Fruit fly (Drosophila melanogaster) whole organism, embryonic: ENCODE data around the gene CG7906.

Source experiments
- CG10431 ChIP-seq: fragments of 200-800 bp; sonication (Bioruptor generic); optimal IDR thresholded peaks from 3 replicates; lab custom pipeline; 2018; ENCODE audit warnings: missing biosample characterization, mild to moderate bottlenecking, missing genetic modification characterization
- CG12071 ChIP-seq: fragments of 200-800 bp; sonication (Bioruptor generic); optimal IDR thresholded peaks from 3 replicates; lab custom pipeline; 2018; ENCODE audit warnings: missing biosample characterization, mild to moderate bottlenecking, missing genetic modification characterization
- CG12104 ChIP-seq: fragments of 200-800 bp; sonication (Bioruptor generic); optimal IDR thresholded peaks from 3 replicates; lab custom pipeline; 2016; ENCODE audit warnings: missing biosample characterization, missing genetic modification characterization
- CG14441 ChIP-seq: fragments of 200-800 bp; sonication (Bioruptor generic); IDR thresholded peaks from 2 replicates; pipeline ENCODE4 v1.3.6; 2022; ENCODE audit warnings: missing biosample characterization, missing genetic modification characterization
- CG15011 ChIP-seq: fragments of 200-800 bp; sonication (Bioruptor generic); optimal IDR thresholded peaks from 3 replicates; lab custom pipeline; 2018; ENCODE audit warnings: missing biosample characterization, mild to moderate bottlenecking, missing genetic modification characterization
- CG15696 ChIP-seq: fragments of 200-800 bp; sonication (Bioruptor generic); optimal IDR thresholded peaks from 2 replicates; lab custom pipeline; 2019; ENCODE audit warnings: missing biosample characterization, mild to moderate bottlenecking, missing genetic modification characterization, moderate library complexity
- CG17328 ChIP-seq: fragments of 200-800 bp; sonication (Bioruptor generic); IDR thresholded peaks from 2 replicates; pipeline ENCODE4 v1.3.6; 2022; ENCODE audit warnings: missing biosample characterization, missing genetic modification characterization
- CG17802 ChIP-seq: fragments of 200-800 bp; sonication (Bioruptor generic); optimal IDR thresholded peaks from 2 replicates; lab custom pipeline; 2018; ENCODE audit warnings: missing biosample characterization, mild to moderate bottlenecking, missing genetic modification characterization, moderate library complexity
- CG2875 ChIP-seq: fragments of 200-800 bp; sonication (Bioruptor generic); optimal IDR thresholded peaks from 2 replicates; lab custom pipeline; 2017; ENCODE audit warnings: missing biosample characterization, mild to moderate bottlenecking, missing genetic modification characterization, missing genetic modification reagents
- CG30020 ChIP-seq: fragments of 200-800 bp; optimal IDR thresholded peaks from 2 replicates; lab custom pipeline; 2019; ENCODE audit warnings: missing biosample characterization, mild to moderate bottlenecking, missing genetic modification characterization, moderate library complexity
- CG33557 ChIP-seq: fragments of 200-800 bp; sonication (Bioruptor generic); optimal IDR thresholded peaks from 2 replicates; lab custom pipeline; 2019; ENCODE audit warnings: missing biosample characterization, mild to moderate bottlenecking, missing genetic modification characterization, moderate library complexity
- CG4360 ChIP-seq: fragments of 200-800 bp; sonication (Bioruptor generic); IDR thresholded peaks from 2 replicates; pipeline ENCODE4 v1.3.6; 2022; ENCODE audit warnings: missing biosample characterization, missing genetic modification characterization
- CG43689 ChIP-seq: fragments of 200-800 bp; sonication (Bioruptor generic); IDR thresholded peaks from 2 replicates; pipeline ENCODE4 v1.3.6; 2022; ENCODE audit warnings: missing biosample characterization, missing genetic modification characterization
- CG4424 ChIP-seq: fragments of 200-800 bp; sonication (Bioruptor generic); optimal IDR thresholded peaks from 3 replicates; lab custom pipeline; 2016; ENCODE audit warnings: missing biosample characterization, missing genetic modification characterization
- CG8924 ChIP-seq: fragments of 200-800 bp; optimal IDR thresholded peaks from 3 replicates; lab custom pipeline; 2019; ENCODE audit warnings: missing biosample characterization, mild to moderate bottlenecking, missing genetic modification characterization, moderate library complexity
- CTCF ChIP-seq: fragments of 200-800 bp; sonication (Bioruptor generic); optimal IDR thresholded peaks from 2 replicates; lab custom pipeline; 2017; ENCODE audit warnings: missing biosample characterization, mild to moderate bottlenecking, missing genetic modification characterization, moderate library complexity
- Dip3 ChIP-seq: fragments of 200-800 bp; sonication (Bioruptor generic); optimal IDR thresholded peaks from 3 replicates; lab custom pipeline; 2016; ENCODE audit warnings: missing biosample characterization, missing genetic modification characterization
- Dll ChIP-seq: fragments of 200-800 bp; sonication (Bioruptor generic); IDR thresholded peaks from 4 replicates; pipeline ENCODE4 v1.3.6; 2022; ENCODE audit warnings: missing biosample characterization, missing genetic modification characterization; ENCODE audit not compliant: partially characterized antibody
- HLH4C ChIP-seq: fragments of 200-800 bp; sonication (Bioruptor generic); IDR thresholded peaks from 3 replicates; pipeline ENCODE4 v1.3.6; 2022; ENCODE audit warnings: missing biosample characterization, missing genetic modification characterization; ENCODE audit not compliant: partially characterized antibody
- Hr78 ChIP-seq, 2 experiments: fragments of 200-800 bp in 1 of 2; fragments of >200 bp in 1 of 2; sonication (Bioruptor generic) in 1 of 2; optimal IDR thresholded peaks; 2 replicates each; lab custom pipeline; 2017 to 2019; ENCODE audit warnings: missing biosample characterization in 2 of 2, missing genetic modification characterization in 2 of 2, mild to moderate bottlenecking in 1 of 2, moderate library complexity in 1 of 2
- Lpt ChIP-seq: fragments of >200 bp; optimal IDR thresholded peaks from 2 replicates; lab custom pipeline; 2018; ENCODE audit warnings: missing biosample characterization, missing genetic modification characterization
- Med ChIP-seq: fragments of 200-800 bp; sonication (Bioruptor generic); peaks from one replicate; lab custom pipeline; 2016; ENCODE audit warnings: missing biosample characterization, missing genetic modification characterization, mild to moderate bottlenecking, inconsistent platforms, moderate library complexity
- Mrtf ChIP-seq: fragments of 200-800 bp; sonication (Bioruptor generic); IDR thresholded peaks from 3 replicates; pipeline ENCODE4 v1.3.6; 2022; ENCODE audit warnings: missing biosample characterization, missing genetic modification characterization
- NC2α ChIP-seq: fragments of 200-800 bp; sonication (Bioruptor generic); optimal IDR thresholded peaks from 2 replicates; lab custom pipeline; 2016; ENCODE audit warnings: missing biosample characterization, missing genetic modification characterization
- NK7.1 ChIP-seq: fragments of 200-800 bp; sonication (Bioruptor generic); optimal IDR thresholded peaks from 3 replicates; lab custom pipeline; 2016; ENCODE audit warnings: missing biosample characterization, missing genetic modification characterization
- Sox102F ChIP-seq: fragments of 200-800 bp; sonication (Bioruptor generic); optimal IDR thresholded peaks from 2 replicates; lab custom pipeline; 2018; ENCODE audit warnings: missing biosample characterization, mild to moderate bottlenecking, missing genetic modification characterization, moderate library complexity
- Stat92E ChIP-seq, 3 experiments: fragments of >200 bp in 2 of 3; fragments of 200-800 bp in 1 of 3; sonication (Bioruptor generic) in 1 of 3; optimal IDR thresholded peaks; 2 replicates each; lab custom pipeline; 2017 to 2019; ENCODE audit warnings: missing biosample characterization in 3 of 3, missing genetic modification characterization in 3 of 3, mild to moderate bottlenecking in 1 of 3, moderate library complexity in 1 of 3
- ac ChIP-seq: fragments of 200-800 bp; sonication (Bioruptor generic); optimal IDR thresholded peaks from 3 replicates; lab custom pipeline; 2017; ENCODE audit warnings: missing biosample characterization, mild to moderate bottlenecking, missing genetic modification characterization
- aop ChIP-seq: fragments of 200-800 bp; sonication (Bioruptor generic); IDR thresholded peaks from 2 replicates; pipeline ENCODE4 v1.3.6; 2022; ENCODE audit warnings: missing biosample characterization, missing genetic modification characterization
- btn ChIP-seq: fragments of 200-800 bp; sonication (Bioruptor generic); optimal IDR thresholded peaks from 2 replicates; lab custom pipeline; 2016; ENCODE audit warnings: missing biosample characterization, missing genetic modification characterization
- crol ChIP-seq: fragments of 200-800 bp; sonication (Bioruptor generic); IDR thresholded peaks from 2 replicates; pipeline ENCODE4 v1.3.6; 2022; ENCODE audit warnings: missing biosample characterization, missing genetic modification characterization
- dysf ChIP-seq: fragments of 200-800 bp; sonication (Bioruptor generic); IDR thresholded peaks from 3 replicates; pipeline ENCODE4 v1.3.6; 2022; ENCODE audit warnings: missing biosample characterization, missing genetic modification characterization
- grn ChIP-seq: fragments of 200-800 bp; sonication (Bioruptor generic); optimal IDR thresholded peaks from 3 replicates; lab custom pipeline; 2017; ENCODE audit warnings: missing biosample characterization, missing genetic modification characterization
- gsb ChIP-seq: fragments of 200-800 bp; sonication (Bioruptor generic); IDR thresholded peaks from 2 replicates; pipeline ENCODE4 v1.3.6; 2022; ENCODE audit warnings: missing biosample characterization, missing genetic modification characterization
- kay ChIP-seq: fragments of 200-800 bp; sonication (Bioruptor generic); optimal IDR thresholded peaks from 2 replicates; lab custom pipeline; 2016; ENCODE audit warnings: missing biosample characterization, missing genetic modification characterization
- knrl ChIP-seq: fragments of 200-800 bp; sonication (Bioruptor generic); IDR thresholded peaks from 3 replicates; pipeline ENCODE4 v1.3.6; 2022; ENCODE audit warnings: missing biosample characterization, missing genetic modification characterization; ENCODE audit not compliant: partially characterized antibody
- maf-S ChIP-seq: fragments of 200-800 bp; sonication (Bioruptor generic); optimal IDR thresholded peaks from 2 replicates; lab custom pipeline; 2016; ENCODE audit warnings: missing biosample characterization, missing genetic modification characterization
- pan ChIP-seq, 4 experiments: fragments of >200 bp in 3 of 4; fragments of 200-800 bp in 1 of 4; sonication (Bioruptor generic) in 1 of 4; optimal IDR thresholded peaks in 3 of 4; IDR thresholded peaks in 1 of 4; 2 replicates each; pipeline versions ENCODE4 v1.3.6 to Lab custom; 2017 to 2022; ENCODE audit warnings: missing biosample characterization in 2 of 4, missing genetic modification characterization in 2 of 4, mixed read lengths in 1 of 4
- sc ChIP-seq, 3 experiments: fragments of >200 bp in 2 of 3; fragments of 200-800 bp in 1 of 3; sonication (Bioruptor generic) in 1 of 3; optimal IDR thresholded peaks; 2 replicates in 2 of 3; 3 replicates in 1 of 3; lab custom pipeline; 2017; ENCODE audit warnings: mild to moderate bottlenecking in 1 of 3, missing biosample characterization in 1 of 3, missing genetic modification characterization in 1 of 3, missing genetic modification reagents in 1 of 3
- scrt ChIP-seq: fragments of 200-800 bp; sonication (Bioruptor generic); optimal IDR thresholded peaks from 2 replicates; lab custom pipeline; 2018; ENCODE audit warnings: missing biosample characterization, mild to moderate bottlenecking, missing genetic modification characterization, moderate library complexity
- sug ChIP-seq: fragments of 200-800 bp; optimal IDR thresholded peaks from 2 replicates; lab custom pipeline; 2019; ENCODE audit warnings: missing biosample characterization, mild to moderate bottlenecking, missing genetic modification characterization, moderate library complexity
- tin ChIP-seq: fragments of 200-800 bp; sonication (Bioruptor generic); optimal IDR thresholded peaks from 3 replicates; lab custom pipeline; 2016; ENCODE audit warnings: missing biosample characterization, missing genetic modification characterization
- tna ChIP-seq: fragments of 200-800 bp; sonication (Bioruptor generic); IDR thresholded peaks from 2 replicates; pipeline ENCODE4 v1.3.6; 2022; ENCODE audit warnings: missing biosample characterization, missing genetic modification characterization; ENCODE audit not compliant: partially characterized antibody
- trh ChIP-seq: fragments of 200-800 bp; sonication (Bioruptor generic); optimal IDR thresholded peaks from 2 replicates; lab custom pipeline; 2016; ENCODE audit warnings: missing biosample characterization, missing genetic modification characterization
- zen ChIP-seq: fragments of 200-800 bp; sonication (Bioruptor generic); optimal IDR thresholded peaks from 3 replicates; lab custom pipeline; 2018; ENCODE audit warnings: missing biosample characterization, mild to moderate bottlenecking, missing genetic modification characterization, moderate library complexity

Gene CG7906

dm6 chr3L:14236335-14236734 is at the start of gene CG7906:
CG7906 (plus strand) TSS chr3L:14236635.
- peak; percentile 28 for TF ChIP-seq Med (GFP tag; lab: Kevin White, UChicago)
- no peak for TF ChIP-seq CG12104 (GFP tag; lab: Kevin White, UChicago)

DNA sequence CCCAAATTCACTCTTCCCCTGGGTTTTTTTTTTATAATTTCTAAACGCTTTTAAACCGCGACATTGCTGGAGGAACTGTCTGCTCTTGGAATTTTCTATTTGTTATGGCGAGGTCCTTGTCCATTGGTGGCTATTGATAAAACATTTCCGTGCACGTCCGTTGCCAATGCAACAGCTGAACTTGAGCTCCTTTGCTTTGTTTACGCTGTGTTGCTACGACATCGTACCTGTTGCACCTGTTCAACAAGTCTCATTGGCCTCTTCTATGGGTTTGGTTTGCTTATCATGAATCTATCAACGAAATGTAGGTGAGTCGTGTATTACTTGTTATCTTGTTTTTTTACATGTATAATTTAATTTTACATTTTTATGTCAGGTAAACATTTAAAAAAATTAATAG is 47.0 kb upstream of the CG7906 start, which contains the start of gene nan:
nan (minus strand) TSS at position 218 of the 400 bp plus-strand sequence.
- TF ChIP-seq knrl (GFP tag; lab: Robert Waterston, UW) (no peak), NC2α (GFP tag; lab: Kevin White, UChicago) (no peak), dysf (GFP tag; lab: Robert Waterston, UW) (no peak), CG4360 (GFP tag; lab: Robert Waterston, UW) (no peak), scrt (GFP tag; lab: Kevin White, UChicago) (peak; percentile 87), ac (GFP tag; lab: Kevin White, UChicago) (peak; percentile 25), trh (GFP tag; lab: Kevin White, UChicago) (no peak), CG4424 (no peak), Mrtf (GFP tag; lab: Robert Waterston, UW) (no peak), grn (GFP tag; lab: Kevin White, UChicago) (peak; percentile 44)

dm6 chr3L:14189957-14190624 is 46.3 kb upstream of the CG7906 start:
- TF ChIP-seq btn (GFP tag; lab: Kevin White, UChicago) (no peak), CG10431 (no peak), NK7.1 (GFP tag; lab: Kevin White, UChicago) (no peak), CG30020 (tag; lab: Kevin White, UChicago) (no peak), tin (peak; percentile 31), sc (optimal IDR thresholded peaks at IDR 0.05; lab: Kevin White, UChicago) (no peak), sc (GFP tag; optimal IDR thresholded peaks at IDR 0.05; lab: Kevin White, UChicago) (no peak), Sox102F (GFP tag; lab: Kevin White, UChicago) (peak; percentile 42), kay (GFP tag; lab: Kevin White, UChicago) (no peak), tna (GFP tag; lab: Robert Waterston, UW) (no peak), HLH4C (peak; percentile 69), CG8924 (tag; lab: Kevin White, UChicago) (peak; percentile 43), Dip3 (peak; percentile 37), CG12071 (peak; percentile 62), CG17802 (tag; lab: Kevin White, UChicago) (peak; percentile 73), aop (GFP tag; lab: Robert Waterston, UW) (no peak), maf-S (GFP tag; lab: Kevin White, UChicago) (no peak), gsb (GFP tag; lab: Robert Waterston, UW) (no peak), Dll (GFP tag; lab: Robert Waterston, UW) (no peak; the same call in 1 of the 4 replicates), zen (tag; lab: Kevin White, UChicago) (peak; percentile 14), Stat92E (GFP tag; optimal IDR thresholded peaks at IDR 0.05; lab: Kevin White, UChicago) (no peak), pan (optimal IDR thresholded peaks at IDR 0.05; lab: Kevin White, UChicago) (no peak), pan (GFP tag; optimal IDR thresholded peaks at IDR 0.05 in 1 of 2, IDR thresholded peaks at IDR 0.05 in 1 of 2) (peak in 1 of 2 experiments; percentile 83), CG15696 (tag; lab: Kevin White, UChicago) (peak; percentile 16), CG43689 (GFP tag; lab: Robert Waterston, UW) (no peak), CG15011 (GFP tag; lab: Kevin White, UChicago) (no peak), CG14441 (GFP tag; lab: Robert Waterston, UW) (peak; percentile 51; the same call in 1 of the 2 replicates), CG33557 (GFP tag; lab: Kevin White, UChicago) (no peak), knrl (GFP tag; lab: Robert Waterston, UW) (peak; percentile 27; the same call in 2 of the 3 replicates), CG17328 (GFP tag; lab: Robert Waterston, UW) (peak; percentile 89), CG2875 (GFP tag; lab: Kevin White, UChicago) (no peak), sug (tag; lab: Kevin White, UChicago) (no peak), Hr78 (GFP tag; optimal IDR thresholded peaks at IDR 0.05; lab: Kevin White, UChicago) (no peak), CTCF (GFP tag; lab: Kevin White, UChicago) (peak; percentile 84), Lpt (no peak), crol (GFP tag; lab: Robert Waterston, UW) (no peak)
